Fruit fly (Drosophila melanogaster) whole organism, pupa: ENCODE results near the gene drn.

Experiments
- CG10348 ChIP-seq: fragments of 200-800 bp; sonication (Bioruptor generic); IDR thresholded peaks from 2 replicates; pipeline ENCODE4 v1.3.6; 2022; ENCODE audit warnings: missing biosample characterization, missing genetic modification characterization
- CG12605 ChIP-seq: fragments of 200-800 bp; sonication (Bioruptor generic); IDR thresholded peaks from 2 replicates; pipeline ENCODE4 v1.3.6; 2022; ENCODE audit warnings: missing biosample characterization, missing genetic modification characterization
- CG13204 ChIP-seq: fragments of 200-800 bp; sonication (Bioruptor generic); optimal IDR thresholded peaks from 2 replicates; lab custom pipeline; 2018; ENCODE audit warnings: missing biosample characterization, mild to moderate bottlenecking, missing genetic modification characterization, moderate library complexity
- CG14655 ChIP-seq: fragments of 200-800 bp; sonication (Bioruptor generic); optimal IDR thresholded peaks from 3 replicates; lab custom pipeline; 2017; ENCODE audit warnings: mild to moderate bottlenecking, missing biosample characterization, missing genetic modification reagents, missing genetic modification characterization
- CG15710 ChIP-seq: fragments of 200-800 bp; sonication (Bioruptor generic); optimal IDR thresholded peaks from 2 replicates; lab custom pipeline; 2018; ENCODE audit warnings: missing biosample characterization, mild to moderate bottlenecking, missing genetic modification characterization, moderate library complexity
- CG17806 ChIP-seq: fragments of 200-800 bp; sonication (Bioruptor generic); optimal IDR thresholded peaks from 2 replicates; lab custom pipeline; 2018; ENCODE audit warnings: missing biosample characterization, mild to moderate bottlenecking, missing genetic modification characterization, moderate library complexity
- CG32121 ChIP-seq: fragments of 200-800 bp; sonication (Bioruptor generic); IDR thresholded peaks from 2 replicates; pipeline ENCODE4 v1.3.6; 2022; ENCODE audit warnings: missing biosample characterization, missing genetic modification characterization
- CG34367 ChIP-seq: fragments of 200-800 bp; sonication (Bioruptor generic); optimal IDR thresholded peaks from 2 replicates; lab custom pipeline; 2018; ENCODE audit warnings: missing biosample characterization, mild to moderate bottlenecking, missing genetic modification characterization
- CG4496 ChIP-seq: fragments of 200-800 bp; sonication (Bioruptor generic); IDR thresholded peaks from 3 replicates; pipeline ENCODE4 v1.3.6; 2022; ENCODE audit warnings: missing biosample characterization, missing genetic modification characterization
- CG8159 ChIP-seq: fragments of 200-800 bp; sonication (Bioruptor generic); optimal IDR thresholded peaks from 3 replicates; lab custom pipeline; 2018; ENCODE audit warnings: missing biosample characterization, mild to moderate bottlenecking, missing genetic modification characterization, moderate library complexity
- CG8301 ChIP-seq: fragments of 200-800 bp; sonication (Bioruptor generic); optimal IDR thresholded peaks from 2 replicates; lab custom pipeline; 2018; ENCODE audit warnings: missing biosample characterization, mild to moderate bottlenecking, missing genetic modification characterization
- CG9948 ChIP-seq: fragments of 200-800 bp; sonication (Bioruptor generic); optimal IDR thresholded peaks from 2 replicates; lab custom pipeline; 2018; ENCODE audit warnings: missing biosample characterization, mild to moderate bottlenecking, missing genetic modification characterization, moderate library complexity
- D1 ChIP-seq: fragments of 200-800 bp; sonication (Bioruptor generic); optimal IDR thresholded peaks from 2 replicates; lab custom pipeline; 2018; ENCODE audit warnings: missing biosample characterization, mild to moderate bottlenecking, missing genetic modification characterization, moderate library complexity
- EcR ChIP-seq: fragments of 200-800 bp; sonication (Bioruptor generic); optimal IDR thresholded peaks from 3 replicates; lab custom pipeline; 2019; ENCODE audit warnings: missing biosample characterization, missing genetic modification characterization, mild to moderate bottlenecking, moderate library complexity, missing genetic modification reagents
- Ets98B ChIP-seq: fragments of 200-800 bp; sonication (Bioruptor generic); IDR thresholded peaks from 2 replicates; pipeline ENCODE4 v1.3.6; 2022; ENCODE audit warnings: missing biosample characterization, missing genetic modification characterization
- Pif1A ChIP-seq: fragments of 200-800 bp; sonication (Bioruptor generic); optimal IDR thresholded peaks from 3 replicates; lab custom pipeline; 2016; ENCODE audit warnings: missing biosample characterization, missing genetic modification characterization
- Pif1B ChIP-seq: fragments of 200-800 bp; sonication (Bioruptor generic); optimal IDR thresholded peaks from 3 replicates; lab custom pipeline; 2016; ENCODE audit warnings: missing biosample characterization, missing genetic modification characterization
- Snoo ChIP-seq: fragments of 200-800 bp; sonication (Bioruptor generic); optimal IDR thresholded peaks from 3 replicates; lab custom pipeline; 2017; ENCODE audit warnings: missing biosample characterization, mild to moderate bottlenecking, missing genetic modification characterization, inconsistent platforms
- fd96Ca ChIP-seq: fragments of 200-800 bp; sonication (Bioruptor generic); IDR thresholded peaks from 3 replicates; pipeline ENCODE4 v1.3.6; 2022; ENCODE audit warnings: missing biosample characterization, missing genetic modification characterization
- gl ChIP-seq: fragments of 200-800 bp; sonication (Bioruptor generic); optimal IDR thresholded peaks from 2 replicates; lab custom pipeline; 2018; ENCODE audit warnings: missing biosample characterization, mild to moderate bottlenecking, missing genetic modification characterization
- rn ChIP-seq: fragments of 200-800 bp; sonication (Bioruptor generic); IDR thresholded peaks from 2 replicates; pipeline ENCODE4 v1.3.6; 2022; ENCODE audit warnings: missing biosample characterization, missing genetic modification characterization

Gene drn

dm6 chr3R:9394385-9395042 is 54.5 kb downstream of the drn start, which contains the start of gene FER:
Gene FER, minus strand, starts transcription at chr3R:9394546.
- TF ChIP-seq fd96Ca (peak; percentile 37; the same call in 1 of the 3 replicates), Pif1A (peak; percentile 47), CG12605 (GFP tag; lab: Robert Waterston, UW) (peak; percentile 69), CG13204 (GFP tag; lab: Kevin White, UChicago) (peak; percentile 31), CG4496 (GFP tag; lab: Robert Waterston, UW) (peak; percentile 78; the same call in 2 of the 3 replicates), CG34367 (tag; lab: Kevin White, UChicago) (peak; percentile 2), CG8301 (tag; lab: Kevin White, UChicago) (no peak), CG15710 (tag; lab: Kevin White, UChicago) (peak; percentile 11), CG9948 (tag; lab: Kevin White, UChicago) (no peak), CG32121 (GFP tag; lab: Robert Waterston, UW) (peak; percentile 52), EcR (peak; percentile 41), Snoo (tag; lab: Kevin White, UChicago) (no peak), Pif1B (GFP tag; lab: Kevin White, UChicago) (peak; percentile 70), D1 (tag; lab: Kevin White, UChicago) (no peak), gl (tag; lab: Kevin White, UChicago) (peak; percentile 17), CG17806 (tag; lab: Kevin White, UChicago) (peak; percentile 22), Ets98B (GFP tag; lab: Robert Waterston, UW) (peak; percentile 47; the same call in 1 of the 2 replicates)

DNA sequence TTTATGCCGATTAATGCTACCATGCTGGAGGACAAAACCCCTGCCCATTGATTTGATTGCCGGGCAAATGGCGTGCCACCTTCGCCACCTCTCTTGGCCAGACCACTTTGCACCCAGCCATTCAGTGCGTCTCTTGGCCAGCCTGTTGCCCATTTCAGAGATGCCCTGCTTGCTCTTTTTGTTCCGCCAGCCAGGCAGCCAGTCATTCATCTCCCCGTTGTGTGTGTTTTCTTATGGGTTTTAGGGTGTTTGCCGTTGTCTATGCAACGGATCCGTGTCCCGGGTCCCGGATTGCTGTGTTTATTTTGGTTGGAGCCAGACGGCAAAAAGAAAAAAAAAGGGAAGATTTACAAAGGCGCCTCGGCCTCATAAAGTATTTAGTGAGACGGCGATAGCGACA is 56.0 kb downstream of the drn start:
- TF ChIP-seq rn (no peak), CG14655 (no peak), CG10348 (GFP tag; lab: Robert Waterston, UW) (no peak), D1 (tag; lab: Kevin White, UChicago) (no peak), Snoo (tag; lab: Kevin White, UChicago) (no peak), CG17806 (tag; lab: Kevin White, UChicago) (no peak), EcR (no peak), CG34367 (tag; lab: Kevin White, UChicago) (no peak)

DNA sequence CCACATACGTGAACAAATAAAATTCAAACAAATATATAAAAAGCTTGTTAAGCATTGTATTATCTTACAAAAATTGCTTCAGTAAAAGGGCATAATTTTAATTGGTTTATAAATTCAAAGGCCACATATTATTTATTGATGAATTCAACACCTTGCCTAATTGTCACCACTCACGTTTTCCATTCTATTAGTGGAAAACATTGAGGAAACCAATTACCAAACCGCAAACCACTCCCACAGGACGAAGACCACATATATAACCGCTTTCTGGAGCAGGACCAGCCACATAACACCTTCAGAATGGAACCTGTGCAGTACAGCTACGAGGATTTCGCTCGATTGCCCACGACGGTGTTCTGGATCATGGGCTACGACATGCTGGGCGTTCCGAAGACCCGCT is 57.9 kb downstream of the drn start, which contains the start of gene Or85f:
Or85f (plus strand) TSS at position 301 of the 400 bp plus-strand sequence.
- no peak for TF ChIP-seq rn
- TF ChIP-seq CG14655, result no peak
- no peak for TF ChIP-seq CG17806 (tag; lab: Kevin White, UChicago)
- no peak for TF ChIP-seq CG15710 (tag; lab: Kevin White, UChicago)
- no peak for TF ChIP-seq CG32121 (GFP tag; lab: Robert Waterston, UW)
- no peak for TF ChIP-seq fd96Ca
- TF ChIP-seq Snoo (tag; lab: Kevin White, UChicago), result no peak
- TF ChIP-seq Pif1B (GFP tag; lab: Kevin White, UChicago), result no peak
- no peak for TF ChIP-seq EcR
- no peak for TF ChIP-seq gl (tag; lab: Kevin White, UChicago)
- no peak for TF ChIP-seq CG8159
- TF ChIP-seq Pif1A, result no peak
- no peak for TF ChIP-seq CG10348 (GFP tag; lab: Robert Waterston, UW)
- TF ChIP-seq CG12605 (GFP tag; lab: Robert Waterston, UW), result no peak
- no peak for TF ChIP-seq CG13204 (GFP tag; lab: Kevin White, UChicago)
- no peak for TF ChIP-seq CG4496 (GFP tag; lab: Robert Waterston, UW)
- TF ChIP-seq CG34367 (tag; lab: Kevin White, UChicago), result no peak
- no peak for TF ChIP-seq CG8301 (tag; lab: Kevin White, UChicago)
- TF ChIP-seq CG9948 (tag; lab: Kevin White, UChicago), result no peak
- TF ChIP-seq, all 21 proteins: peak for 0

DNA sequence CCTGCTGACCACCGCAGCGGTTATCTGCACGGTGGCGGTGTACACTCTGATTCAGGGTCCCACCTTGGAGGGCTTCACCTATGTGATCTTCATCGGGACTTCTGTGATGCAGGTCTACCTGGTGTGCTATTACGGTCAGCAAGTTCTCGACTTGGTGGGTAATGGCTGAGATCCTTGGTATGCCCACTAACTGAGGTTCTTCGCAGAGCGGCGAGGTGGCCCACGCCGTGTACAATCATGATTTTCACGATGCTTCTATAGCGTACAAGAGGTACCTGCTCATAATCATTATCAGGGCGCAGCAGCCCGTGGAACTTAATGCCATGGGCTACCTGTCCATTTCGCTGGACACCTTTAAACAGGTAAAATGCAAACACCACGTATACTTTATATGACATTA is 59.1 kb downstream of the drn start:
- TF ChIP-seq Snoo (tag; lab: Kevin White, UChicago), result no peak
- TF ChIP-seq CG14655, result no peak

DNA sequence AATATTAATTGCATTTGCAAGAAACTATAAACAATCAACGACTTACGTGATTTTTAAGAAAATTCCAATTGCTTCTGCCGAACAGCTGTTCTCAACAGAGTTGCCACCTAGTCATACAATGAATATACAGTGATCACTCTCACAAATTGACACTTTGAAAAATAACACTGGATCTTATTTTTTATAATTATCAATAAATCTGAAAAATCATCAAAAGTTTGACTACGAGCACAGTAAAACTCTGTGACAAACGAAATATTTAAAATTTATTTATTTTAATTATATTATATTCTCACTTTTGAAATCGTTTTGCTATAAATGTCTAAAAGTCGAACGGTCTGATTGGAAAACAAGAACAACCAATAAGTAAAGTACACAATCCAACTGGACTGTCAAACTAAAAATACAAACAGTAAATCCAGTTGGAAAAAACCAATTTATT is 60.0 kb downstream of the drn start, which contains the start of gene CG34117:
CG34117 (minus strand) TSS at position 103 of the 442 bp plus-strand sequence.
- peak; percentile 55 for TF ChIP-seq CG12605 (GFP tag; lab: Robert Waterston, UW)
- peak; percentile 71 for TF ChIP-seq CG17806 (tag; lab: Kevin White, UChicago)
- TF ChIP-seq CG8159, result peak; percentile 71
- no peak for TF ChIP-seq EcR
- no peak for TF ChIP-seq D1 (tag; lab: Kevin White, UChicago)
- no peak for TF ChIP-seq fd96Ca
- peak; percentile 77 for TF ChIP-seq CG32121 (GFP tag; lab: Robert Waterston, UW)
- no peak for TF ChIP-seq CG13204 (GFP tag; lab: Kevin White, UChicago)
- peak; percentile 51 for TF ChIP-seq CG8301 (tag; lab: Kevin White, UChicago)
- TF ChIP-seq Pif1B (GFP tag; lab: Kevin White, UChicago), result peak; percentile 24
- peak; percentile 56 for TF ChIP-seq CG14655
- peak; percentile 63 for TF ChIP-seq CG15710 (tag; lab: Kevin White, UChicago)
- peak; percentile 66 for TF ChIP-seq Snoo (tag; lab: Kevin White, UChicago)
- peak; percentile 54 for TF ChIP-seq CG34367 (tag; lab: Kevin White, UChicago)
- TF ChIP-seq Pif1A, result peak; percentile 69
- no peak for TF ChIP-seq CG10348 (GFP tag; lab: Robert Waterston, UW)
- TF ChIP-seq rn, result no peak
- TF ChIP-seq CG4496 (GFP tag; lab: Robert Waterston, UW), result peak; percentile 80
- peak; percentile 79 for TF ChIP-seq Ets98B (GFP tag; lab: Robert Waterston, UW)
- TF ChIP-seq gl (tag; lab: Kevin White, UChicago), result peak; percentile 10
- TF ChIP-seq CG9948 (tag; lab: Kevin White, UChicago), result peak; percentile 58
- TF ChIP-seq, all 21 proteins: peak for 15
